Fruit fly (Drosophila melanogaster): ENCODE results near the gene Aos1.

The Aos1 gene

dm6 chr3R:12451376-12451775, 17.8 kb upstream of the Aos1 start (continued):
- TF ChIP-seq CG8281 (tag; optimal IDR thresholded peaks at IDR 0.05), result no peak
- TF ChIP-seq CG16813 (GFP tag; IDR thresholded peaks at IDR 0.05; ENCODE audit: partially characterized antibody), result no peak
- TF ChIP-seq CG18262 (tag; optimal IDR thresholded peaks at IDR 0.05), result no peak
- no peak for TF ChIP-seq CG6813 (GFP tag; optimal IDR thresholded peaks at IDR 0.05)
- TF ChIP-seq sug (tag; optimal IDR thresholded peaks at IDR 0.05), result no peak
- TF ChIP-seq grau (tag; optimal IDR thresholded peaks at IDR 0.05), result peak; percentile 52
- TF ChIP-seq vfl (GFP tag; optimal IDR thresholded peaks at IDR 0.05), result no peak
- 0 out of 3 replicates have a peak, but pooled peaks have one; percentile 24 for TF ChIP-seq zfh1 (GFP tag; IDR thresholded peaks at IDR 0.05)
- TF ChIP-seq dati (GFP tag; IDR thresholded peaks at IDR 0.05), result no peak
- TF ChIP-seq CG2889 (GFP tag; IDR thresholded peaks at IDR 0.05), result no peak
- peak; percentile 47; the same call in 1 of the 2 replicates for TF ChIP-seq CG17328 (GFP tag; IDR thresholded peaks at IDR 0.05)
- no peak for TF ChIP-seq schlank (tag; optimal IDR thresholded peaks at IDR 0.05)
- TF ChIP-seq PHDP (tag; optimal IDR thresholded peaks at IDR 0.05), result peak; percentile 40
- TF ChIP-seq CG42726 (GFP tag; IDR thresholded peaks at IDR 0.05; ENCODE audit: partially characterized antibody), result no peak
- TF ChIP-seq CG12071 (GFP tag; optimal IDR thresholded peaks at IDR 0.05), result peak; percentile 9
- TF ChIP-seq fu2 (GFP tag; optimal IDR thresholded peaks at IDR 0.05), result no peak
- no peak for TF ChIP-seq CG5953 (GFP tag; IDR thresholded peaks at IDR 0.05)
- peak; percentile 4 for TF ChIP-seq ems (GFP tag; optimal IDR thresholded peaks at IDR 0.05)
- no peak for TF ChIP-seq nerfin-2 (GFP tag; IDR thresholded peaks at IDR 0.05; ENCODE audit: partially characterized antibody)
- TF ChIP-seq Trl (optimal IDR thresholded peaks at IDR 0.05), result no peak
- peak; percentile 0 for TF ChIP-seq Trl (GFP tag; optimal IDR thresholded peaks at IDR 0.05)
- TF ChIP-seq chinmo (GFP tag; IDR thresholded peaks at IDR 0.05; ENCODE audit: partially characterized antibody), result no peak
- TF ChIP-seq CG9932 (GFP tag; IDR thresholded peaks at IDR 0.05), result 0 out of 2 replicates have a peak, but pooled peaks have one; percentile 21
- peak; percentile 41; the same call in 2 of the 3 replicates for TF ChIP-seq CG14050 (GFP tag; IDR thresholded peaks at IDR 0.05)
- TF ChIP-seq Dll (GFP tag; IDR thresholded peaks at IDR 0.05; ENCODE audit: partially characterized antibody), result no peak
- peak; percentile 47 for TF ChIP-seq phol (tag; optimal IDR thresholded peaks at IDR 0.05)
- peak; percentile 18 for TF ChIP-seq Hr3 (GFP tag; optimal IDR thresholded peaks at IDR 0.05)
- peak; percentile 45 for TF ChIP-seq Xrp1 (GFP tag; IDR thresholded peaks at IDR 0.05)
- no peak for TF ChIP-seq Bdp1 (GFP tag; optimal IDR thresholded peaks at IDR 0.05)
- TF ChIP-seq nmo (GFP tag; optimal IDR thresholded peaks at IDR 0.05), result peak; percentile 27
- TF ChIP-seq Vsx1 (GFP tag; optimal IDR thresholded peaks at IDR 0.05), result no peak
- TF ChIP-seq prd (optimal IDR thresholded peaks at IDR 0.05), result no peak
- TF ChIP-seq prd (GFP tag; IDR thresholded peaks at IDR 0.05), result peak; percentile 34; the same call in 1 of the 3 replicates
- peak; percentile 48 for TF ChIP-seq Fer3 (tag; optimal IDR thresholded peaks at IDR 0.05)
- no peak for TF ChIP-seq eyg (GFP tag; optimal IDR thresholded peaks at IDR 0.05)
- peak; percentile 19 for TF ChIP-seq tin (GFP tag; optimal IDR thresholded peaks at IDR 0.05)
- TF ChIP-seq B-H2 (GFP tag; optimal IDR thresholded peaks at IDR 0.05), result no peak
- no peak for TF ChIP-seq CG17568 (GFP tag; optimal IDR thresholded peaks at IDR 0.05)
- peak; percentile 42; the same call in 1 of the 2 replicates for TF ChIP-seq HLH3B (GFP tag; IDR thresholded peaks at IDR 0.05)
- TF ChIP-seq CkIIα-i1 (GFP tag; IDR thresholded peaks at IDR 0.05), result no peak
- TF ChIP-seq YL-1 (GFP tag; optimal IDR thresholded peaks at IDR 0.05), result no peak
- TF ChIP-seq B-H1 (GFP tag; IDR thresholded peaks at IDR 0.05), result peak; percentile 22; the same call in 1 of the 3 replicates
- peak; percentile 34 for TF ChIP-seq NfI (GFP tag; optimal IDR thresholded peaks at IDR 0.05)
- no peak for TF ChIP-seq crol (GFP tag; IDR thresholded peaks at IDR 0.05)
- TF ChIP-seq CG1233 (GFP tag; optimal IDR thresholded peaks at IDR 0.05), result no peak
- no peak for TF ChIP-seq CG16815 (GFP tag; optimal IDR thresholded peaks at IDR 0.05)
- TF ChIP-seq Med (GFP tag), result peak; percentile 80
- TF ChIP-seq CG12299 (tag; optimal IDR thresholded peaks at IDR 0.05), result no peak
- TF ChIP-seq CG10209 (GFP tag; optimal IDR thresholded peaks at IDR 0.05), result peak; percentile 46
- peak; percentile 43; the same call in 1 of the 2 replicates for TF ChIP-seq H2.0 (GFP tag; IDR thresholded peaks at IDR 0.05)
- TF ChIP-seq Dip3 (GFP tag; optimal IDR thresholded peaks at IDR 0.05), result no peak
